Fruit fly (Drosophila melanogaster): ENCODE data around the gene RYa-R.

Gene RYa-R

dm6 chr3R:27092263-27092662 is 95.5 kb downstream of the RYa-R start:
- TF ChIP-seq CG6276 (GFP tag; optimal IDR thresholded peaks at IDR 0.05) (no peak), Eip93F (GFP tag; optimal IDR thresholded peaks at IDR 0.05) (no peak), cyc (GFP tag; optimal IDR thresholded peaks at IDR 0.05) (peak; percentile 16), fd85E (GFP tag; optimal IDR thresholded peaks at IDR 0.05) (no peak), fkh (GFP tag; optimal IDR thresholded peaks at IDR 0.05) (no peak), OdsH (GFP tag; optimal IDR thresholded peaks at IDR 0.05) (peak; percentile 43), acj6 (GFP tag; optimal IDR thresholded peaks at IDR 0.05) (peak; percentile 39), net (GFP tag; optimal IDR thresholded peaks at IDR 0.05) (peak; percentile 5), pdm3 (GFP tag; optimal IDR thresholded peaks at IDR 0.05) (peak; percentile 25), Sox102F (GFP tag; optimal IDR thresholded peaks at IDR 0.05) (no peak), CG34406 (GFP tag; optimal IDR thresholded peaks at IDR 0.05) (no peak), svp (GFP tag) (peak; percentile 68), dsx (GFP tag; optimal IDR thresholded peaks at IDR 0.05; ENCODE audit: poor library complexity, severe bottlenecking) (peak; percentile 20), CG3919 (GFP tag; optimal IDR thresholded peaks at IDR 0.05) (peak; percentile 52), Met (GFP tag; optimal IDR thresholded peaks at IDR 0.05) (peak; percentile 31), dac (GFP tag; optimal IDR thresholded peaks at IDR 0.05) (no peak), CG10631 (GFP tag; optimal IDR thresholded peaks at IDR 0.05) (peak; percentile 32), CG16779 (tag; optimal IDR thresholded peaks at IDR 0.05) (no peak), CG6792 (GFP tag; optimal IDR thresholded peaks at IDR 0.05) (peak; percentile 33), Eip78C (GFP tag) (peak; percentile 62), lz (GFP tag; optimal IDR thresholded peaks at IDR 0.05) (peak; percentile 1), CG15336 (GFP tag; IDR thresholded peaks at IDR 0.05) (peak; percentile 22; the same call in 1 of the 2 replicates), CG8319 (GFP tag; optimal IDR thresholded peaks at IDR 0.05) (no peak), fd59A (GFP tag; optimal IDR thresholded peaks at IDR 0.05) (peak; percentile 3), salr (GFP tag; optimal IDR thresholded peaks at IDR 0.05) (no peak), CG6163 (GFP tag; IDR thresholded peaks at IDR 0.05) (peak; percentile 79), spab (GFP tag; optimal IDR thresholded peaks at IDR 0.05) (peak; percentile 4), Sox15 (GFP tag; optimal IDR thresholded peaks at IDR 0.05) (no peak), CG1621 (tag; optimal IDR thresholded peaks at IDR 0.05) (peak; percentile 22), CG6854 (GFP tag; optimal IDR thresholded peaks at IDR 0.05) (no peak), achi (GFP tag; optimal IDR thresholded peaks at IDR 0.05) (peak; percentile 36), CG9139 (GFP tag; optimal IDR thresholded peaks at IDR 0.05) (no peak), CG11902 (GFP tag; optimal IDR thresholded peaks at IDR 0.05) (peak; percentile 12), Sox14 (GFP tag; optimal IDR thresholded peaks at IDR 0.05) (peak; percentile 27), CG4318 (GFP tag; optimal IDR thresholded peaks at IDR 0.05) (no peak), eg (GFP tag; IDR thresholded peaks at IDR 0.05) (peak; percentile 53; the same call in 2 of the 3 replicates), CG32006 (GFP tag; optimal IDR thresholded peaks at IDR 0.05) (peak; percentile 44), topi (GFP tag; optimal IDR thresholded peaks at IDR 0.05) (peak; percentile 30), Ets21C (GFP tag; optimal IDR thresholded peaks at IDR 0.05) (peak; percentile 5), CG10669 (GFP tag; optimal IDR thresholded peaks at IDR 0.05) (peak; percentile 35), CG31627 (GFP tag; optimal IDR thresholded peaks at IDR 0.05) (peak; percentile 18), Eip75B (GFP tag; optimal IDR thresholded peaks at IDR 0.05) (peak; percentile 24), Gug (GFP tag; IDR thresholded peaks at IDR 0.05) (no peak), Hr4 (GFP tag; optimal IDR thresholded peaks at IDR 0.05) (peak; percentile 36), Lpt (GFP tag; optimal IDR thresholded peaks at IDR 0.05) (no peak), vri (GFP tag; optimal IDR thresholded peaks at IDR 0.05) (peak; percentile 27), CG7368 (GFP tag; optimal IDR thresholded peaks at IDR 0.05) (no peak), CG6808 (GFP tag; optimal IDR thresholded peaks at IDR 0.05) (peak; percentile 19), Hr39 (GFP tag; optimal IDR thresholded peaks at IDR 0.05) (peak; percentile 17), CG11762 (GFP tag; optimal IDR thresholded peaks at IDR 0.05; ENCODE audit: insufficient read depth) (no peak), Ets96B (tag; optimal IDR thresholded peaks at IDR 0.05) (peak; percentile 30), CG3032 (tag; optimal IDR thresholded peaks at IDR 0.05) (peak; percentile 31)
